Fruit fly (Drosophila melanogaster) Kc167 (cell line): ENCODE results near the gene Ae2.

ENCODE experiments used
- Myc ChIP-seq: fragments of >200 bp; optimal IDR thresholded peaks from 2 replicates; lab custom pipeline; 2017; ENCODE audit warnings: missing external identifiers
- Sin3A ChIP-seq: fragments of >200 bp; optimal IDR thresholded peaks from 2 replicates; lab custom pipeline; 2018; ENCODE audit warnings: missing external identifiers
- h ChIP-seq: fragments of >200 bp; optimal IDR thresholded peaks from 3 replicates; lab custom pipeline; 2018; ENCODE audit warnings: missing external identifiers
- psq ChIP-seq: fragments of >200 bp; optimal IDR thresholded peaks from 2 replicates; lab custom pipeline; 2017; ENCODE audit warnings: missing external identifiers

dm6 chr3L:9716595-9716994 lies 46.7 kb upstream of the Ae2 start:
- no peak for TF ChIP-seq psq (lab: Kevin White, UChicago)
- TF ChIP-seq Myc (lab: Kevin White, UChicago) = no peak
- TF ChIP-seq Sin3A (lab: Kevin White, UChicago) = no peak
- no peak for TF ChIP-seq h
